Worm (Caenorhabditis elegans) whole organism, L1 larva: ENCODE data around the gene col-162.

Experiments
- ama-1 ChIP-seq: fragments of 150-350 bp; optimal IDR thresholded peaks from 2 replicates; lab custom pipeline; 2014
- elt-2 ChIP-seq: sonication (generic microtip); optimal IDR thresholded peaks from 2 replicates; lab custom pipeline; 2016; ENCODE audit warnings: missing genetic modification characterization, mild to moderate bottlenecking, inconsistent platforms, missing compliant biosample characterization, missing genetic modification reagents
- fkh-4 ChIP-seq: sonication (generic microtip); optimal IDR thresholded peaks from 2 replicates; lab custom pipeline; 2016; ENCODE audit warnings: missing compliant biosample characterization, missing genetic modification characterization, borderline replicate concordance
- fos-1 ChIP-seq: fragments of 150-350 bp; optimal IDR thresholded peaks from 2 replicates; lab custom pipeline; 2014; ENCODE audit warnings: missing biosample characterization, missing genetic modification characterization
- nhr-12 ChIP-seq: sonication (generic microtip); optimal IDR thresholded peaks from 2 replicates; lab custom pipeline; 2017; ENCODE audit warnings: missing biosample characterization, missing genetic modification characterization
- nhr-237 ChIP-seq: fragments of 150-350 bp; optimal IDR thresholded peaks from 2 replicates; lab custom pipeline; 2014; ENCODE audit warnings: missing biosample characterization, missing genetic modification characterization
- nhr-77 ChIP-seq: fragments of 150-350 bp; optimal IDR thresholded peaks from 2 replicates; lab custom pipeline; 2014; ENCODE audit warnings: missing biosample characterization, missing genetic modification characterization
- nhr-84 ChIP-seq: sonication (generic microtip); optimal IDR thresholded peaks from 2 replicates; lab custom pipeline; 2017; ENCODE audit warnings: missing biosample characterization, missing genetic modification characterization
- unc-62 ChIP-seq: fragments of 150-350 bp; optimal IDR thresholded peaks from 2 replicates; lab custom pipeline; 2014; ENCODE audit warnings: missing biosample characterization, missing genetic modification reagents, missing genetic modification characterization
- unc-86 ChIP-seq: sonication (generic microtip); optimal IDR thresholded peaks from 2 replicates; lab custom pipeline; 2016; ENCODE audit warnings: missing genetic modification characterization, missing compliant biosample characterization

DNA sequence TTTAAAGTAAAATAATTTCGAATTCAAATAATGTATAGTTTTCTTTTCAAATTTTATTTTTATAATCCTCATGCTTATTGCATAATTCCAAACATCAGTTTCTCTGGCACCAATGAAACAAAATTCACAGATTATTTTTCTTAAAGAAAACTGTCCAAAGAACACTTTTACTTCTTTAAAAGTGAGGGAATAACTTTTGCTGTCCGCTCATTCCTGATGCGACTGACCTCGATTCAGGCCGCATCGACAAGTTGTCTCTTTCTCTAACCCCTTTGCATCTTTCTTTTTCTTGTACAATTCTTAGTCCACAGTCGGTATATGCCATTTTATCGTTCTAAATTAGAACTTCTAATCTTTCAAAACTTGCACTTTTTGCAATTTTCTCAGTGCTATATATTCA lies 35.2 kb upstream of the col-162 start, which contains the start of gene F53F1.2:
- TF ChIP-seq nhr-77 (tag; lab: Kevin White, UChicago), result no peak
- no peak for TF ChIP-seq ama-1 (lab: Kevin White, UChicago)
- TF ChIP-seq elt-2 (tag; lab: Kevin White, UChicago), result no peak
- TF ChIP-seq nhr-237 (tag; lab: Kevin White, UChicago), result no peak
- no peak for TF ChIP-seq unc-86 (tag; lab: Kevin White, UChicago)
- TF ChIP-seq fkh-4 (tag; lab: Kevin White, UChicago), result no peak
- TF ChIP-seq fos-1 (tag; lab: Kevin White, UChicago), result no peak
- TF ChIP-seq unc-62 (GFP tag; lab: Kevin White, UChicago), result no peak
- no peak for TF ChIP-seq nhr-84
- no peak for TF ChIP-seq nhr-12 (tag; lab: Kevin White, UChicago)
